Worm (Caenorhabditis elegans) whole organism, L1 larva: ENCODE data around the gene cnc-10.
A peak's percentile ranks its signal among the peaks of the same experiment; 100 is the strongest.

Source experiments
- C04F5.9 ChIP-seq: sonication (generic microtip); optimal IDR thresholded peaks from 2 replicates; lab custom pipeline; 2016; ENCODE audit warnings: missing genetic modification characterization, missing compliant biosample characterization
- C16A3.4 ChIP-seq: fragments of 150-350 bp; optimal IDR thresholded peaks from 2 replicates; lab custom pipeline; 2014; ENCODE audit warnings: missing biosample characterization, missing genetic modification characterization
- C34B4.2 ChIP-seq: sonication (generic microtip); optimal IDR thresholded peaks from 2 replicates; lab custom pipeline; 2017; ENCODE audit warnings: mild to moderate bottlenecking, missing genetic modification characterization, missing compliant biosample characterization
- alr-1 ChIP-seq: fragments of 200-800 bp; sonication (Bioruptor generic); optimal IDR thresholded peaks from 2 replicates; lab custom pipeline; 2018; ENCODE audit warnings: borderline replicate concordance, mild to moderate bottlenecking, missing genetic modification characterization, missing compliant biosample characterization
- aly-2 ChIP-seq: fragments of 150-350 bp; optimal IDR thresholded peaks from 2 replicates; lab custom pipeline; 2014; ENCODE audit warnings: missing biosample characterization, missing genetic modification characterization
- ama-1 ChIP-seq: fragments of 150-350 bp; optimal IDR thresholded peaks from 2 replicates; lab custom pipeline; 2014
- blmp-1 ChIP-seq: fragments of 150-350 bp; optimal IDR thresholded peaks from 2 replicates; lab custom pipeline; 2014; ENCODE audit warnings: missing biosample characterization, missing genetic modification characterization
- ceh-63 ChIP-seq: fragments of 200-800 bp; sonication (Bioruptor generic); optimal IDR thresholded peaks from 2 replicates; lab custom pipeline; 2018; ENCODE audit warnings: mild to moderate bottlenecking, missing genetic modification characterization, missing compliant biosample characterization
- ceh-8 ChIP-seq: fragments of 200-800 bp; sonication (Bioruptor generic); optimal IDR thresholded peaks from 2 replicates; lab custom pipeline; 2018; ENCODE audit warnings: mild to moderate bottlenecking, missing genetic modification characterization, moderate library complexity, missing compliant biosample characterization
- ceh-82 ChIP-seq, 3 experiments: fragments of 150-350 bp in 1 of 3; sonication (generic microtip) in 2 of 3; optimal IDR thresholded peaks; 2 replicates each; lab custom pipeline; 2014 to 2017; ENCODE audit warnings: missing biosample characterization in 3 of 3, missing genetic modification characterization in 3 of 3
- ceh-88 ChIP-seq: fragments of 200-800 bp; sonication (Bioruptor generic); IDR thresholded peaks from 2 replicates; pipeline ENCODE4 v1.3.6; 2022; ENCODE audit warnings: missing genetic modification characterization, missing compliant biosample characterization
- ceh-90 ChIP-seq: sonication (generic microtip); optimal IDR thresholded peaks from 2 replicates; lab custom pipeline; 2016; ENCODE audit warnings: missing genetic modification characterization, missing compliant biosample characterization
- ces-1 ChIP-seq: fragments of 150-350 bp; optimal IDR thresholded peaks from 2 replicates; lab custom pipeline; 2014; ENCODE audit warnings: missing biosample characterization, missing genetic modification reagents, missing genetic modification characterization
- dpl-1 ChIP-seq, 3 experiments: fragments of 150-350 bp in 2 of 3; sonication (generic microtip) in 1 of 3; optimal IDR thresholded peaks; 2 replicates each; lab custom pipeline; 2014 to 2017; ENCODE audit warnings: missing biosample characterization in 3 of 3, missing genetic modification characterization in 3 of 3, missing genetic modification reagents in 3 of 3
- dsc-1 ChIP-seq: sonication (generic microtip); optimal IDR thresholded peaks from 2 replicates; lab custom pipeline; 2016; ENCODE audit warnings: mild to moderate bottlenecking, missing genetic modification characterization, missing compliant biosample characterization
- efl-1 ChIP-seq, 4 experiments: fragments of 150-350 bp; optimal IDR thresholded peaks in 3 of 4; peaks in 1 of 4; 1 replicate in 1 of 4; 2 replicates in 3 of 4; lab custom pipeline; 2014; ENCODE audit warnings: missing biosample characterization in 2 of 4, missing genetic modification characterization in 2 of 4, missing genetic modification reagents in 2 of 4
- egl-13 ChIP-seq: sonication (generic microtip); optimal IDR thresholded peaks from 2 replicates; lab custom pipeline; 2016; ENCODE audit warnings: missing genotype, missing genetic modification reagents, missing genetic modification characterization, missing compliant biosample characterization
- elt-2 ChIP-seq: sonication (generic microtip); optimal IDR thresholded peaks from 2 replicates; lab custom pipeline; 2016; ENCODE audit warnings: missing genetic modification characterization, mild to moderate bottlenecking, inconsistent platforms, missing compliant biosample characterization, missing genetic modification reagents
- elt-3 ChIP-seq, 6 experiments: fragments of 150-350 bp in 1 of 6; sonication (generic microtip); optimal IDR thresholded peaks; 2 replicates each; lab custom pipeline; 2017 to 2018; ENCODE audit warnings: missing biosample characterization in 6 of 6, missing genetic modification characterization in 6 of 6, inconsistent platforms in 1 of 6
- fkh-4 ChIP-seq: sonication (generic microtip); optimal IDR thresholded peaks from 2 replicates; lab custom pipeline; 2016; ENCODE audit warnings: missing compliant biosample characterization, missing genetic modification characterization, borderline replicate concordance
- fkh-8 ChIP-seq: sonication (generic microtip); optimal IDR thresholded peaks from 2 replicates; lab custom pipeline; 2016; ENCODE audit warnings: mild to moderate bottlenecking, missing genetic modification characterization, missing compliant biosample characterization
- grh-1 ChIP-seq: fragments of 200-800 bp; sonication (Bioruptor generic); IDR thresholded peaks from 2 replicates; pipeline ENCODE4 v1.3.6; 2022; ENCODE audit warnings: missing genetic modification reagents, missing genetic modification characterization, missing compliant biosample characterization
- irx-1 ChIP-seq: sonication (generic microtip); optimal IDR thresholded peaks from 2 replicates; lab custom pipeline; 2016; ENCODE audit warnings: missing genetic modification characterization, missing compliant biosample characterization
- jun-1 ChIP-seq: fragments of 150-350 bp; optimal IDR thresholded peaks from 2 replicates; lab custom pipeline; 2014; ENCODE audit warnings: missing biosample characterization, missing genetic modification reagents, missing genetic modification characterization
- lin-13 ChIP-seq: fragments of 150-350 bp; optimal IDR thresholded peaks from 2 replicates; lab custom pipeline; 2014; ENCODE audit warnings: missing biosample characterization, missing genetic modification reagents, missing genetic modification characterization
- lin-14 ChIP-seq: fragments of 200-800 bp; sonication (Bioruptor generic); optimal IDR thresholded peaks from 2 replicates; lab custom pipeline; 2018; ENCODE audit warnings: mild to moderate bottlenecking, missing genetic modification characterization, moderate library complexity, missing compliant biosample characterization
- lin-35 ChIP-seq, 2 experiments: fragments of 150-350 bp; optimal IDR thresholded peaks; 2 replicates each; lab custom pipeline; 2014; ENCODE audit warnings: missing biosample characterization in 2 of 2, missing genetic modification characterization in 2 of 2, missing genetic modification reagents in 2 of 2
- lin-39 ChIP-seq: fragments of 150-350 bp; optimal IDR thresholded peaks from 2 replicates; lab custom pipeline; 2014; ENCODE audit warnings: missing biosample characterization, missing genetic modification reagents, missing genetic modification characterization
- lsy-2 ChIP-seq, 2 experiments: fragments of 150-350 bp; optimal IDR thresholded peaks; 2 replicates each; lab custom pipeline; 2014; ENCODE audit warnings: missing biosample characterization in 2 of 2, missing genetic modification characterization in 2 of 2
- mef-2 ChIP-seq: fragments of 150-350 bp; optimal IDR thresholded peaks from 2 replicates; lab custom pipeline; 2014; ENCODE audit warnings: missing biosample characterization, missing genetic modification characterization
- mep-1 ChIP-seq: fragments of 150-350 bp; optimal IDR thresholded peaks from 2 replicates; lab custom pipeline; 2014; ENCODE audit warnings: missing biosample characterization, missing genetic modification characterization
- nhr-20 ChIP-seq: sonication (generic microtip); optimal IDR thresholded peaks from 2 replicates; lab custom pipeline; 2016; ENCODE audit warnings: mild to moderate bottlenecking, missing genetic modification characterization, missing compliant biosample characterization
- nhr-47 ChIP-seq: sonication (generic microtip); optimal IDR thresholded peaks from 2 replicates; lab custom pipeline; 2016; ENCODE audit warnings: mild to moderate bottlenecking, missing genetic modification characterization, moderate library complexity, missing compliant biosample characterization
- nhr-85 ChIP-seq: sonication (generic microtip); peaks from one replicate; lab custom pipeline; 2016; ENCODE audit warnings: missing genetic modification characterization, inconsistent platforms, missing compliant biosample characterization
- rnt-1 ChIP-seq: sonication (generic microtip); optimal IDR thresholded peaks from 2 replicates; lab custom pipeline; 2016; ENCODE audit warnings: mild to moderate bottlenecking, missing genetic modification characterization, moderate library complexity, missing compliant biosample characterization
- sox-4 ChIP-seq: sonication (generic microtip); optimal IDR thresholded peaks from 2 replicates; lab custom pipeline; 2016; ENCODE audit warnings: missing genetic modification characterization, missing compliant biosample characterization
- sup-37 ChIP-seq: fragments of 200-800 bp; sonication (Bioruptor generic); optimal IDR thresholded peaks from 2 replicates; lab custom pipeline; 2018; ENCODE audit warnings: mild to moderate bottlenecking, missing genetic modification characterization, missing compliant biosample characterization
- swsn-7 ChIP-seq: sonication (generic microtip); optimal IDR thresholded peaks from 2 replicates; lab custom pipeline; 2016; ENCODE audit warnings: missing genetic modification characterization, missing compliant biosample characterization
- tbx-2 ChIP-seq: sonication (generic microtip); optimal IDR thresholded peaks from 2 replicates; lab custom pipeline; 2016; ENCODE audit warnings: missing genetic modification characterization, missing compliant biosample characterization
- unc-130 ChIP-seq: fragments of 150-350 bp; optimal IDR thresholded peaks from 2 replicates; lab custom pipeline; 2017; ENCODE audit warnings: missing biosample characterization, missing genetic modification characterization, inconsistent platforms
- unc-86 ChIP-seq: sonication (generic microtip); optimal IDR thresholded peaks from 2 replicates; lab custom pipeline; 2016; ENCODE audit warnings: missing genetic modification characterization, missing compliant biosample characterization
- xbp-1 ChIP-seq: sonication (generic microtip); optimal IDR thresholded peaks from 2 replicates; lab custom pipeline; 2016; ENCODE audit warnings: missing genetic modification characterization, missing compliant biosample characterization
- ztf-4 ChIP-seq: fragments of 150-350 bp; optimal IDR thresholded peaks from 2 replicates; lab custom pipeline; 2014; ENCODE audit warnings: missing biosample characterization, missing genetic modification characterization

Gene cnc-10

DNA sequence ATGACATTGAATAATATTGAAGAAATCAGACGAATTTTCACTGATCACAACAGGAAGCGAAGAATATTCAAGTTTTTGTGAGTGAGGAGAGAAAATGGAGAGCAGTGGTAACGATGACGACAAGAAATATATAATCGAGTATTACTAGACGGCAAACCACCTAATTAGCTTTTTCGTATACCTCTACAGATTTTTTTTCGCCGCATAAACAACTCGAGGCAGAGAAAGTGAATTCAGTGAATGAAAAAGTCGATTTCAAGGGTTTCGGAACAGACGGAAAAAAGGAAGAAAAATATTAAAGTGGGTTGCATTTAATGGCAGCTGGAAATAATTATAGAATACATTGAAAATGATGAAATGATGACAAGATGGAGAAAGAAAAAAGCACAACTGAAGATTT lies 5.4 kb upstream of the cnc-10 start, which contains the start of gene gpa-1:
gpa-1 (minus strand) TSS at position 101 of the 400 bp plus-strand sequence.
- TF ChIP-seq fkh-8 (tag; lab: Kevin White, UChicago) (peak; percentile 20), fkh-4 (tag; lab: Kevin White, UChicago) (no peak)

DNA sequence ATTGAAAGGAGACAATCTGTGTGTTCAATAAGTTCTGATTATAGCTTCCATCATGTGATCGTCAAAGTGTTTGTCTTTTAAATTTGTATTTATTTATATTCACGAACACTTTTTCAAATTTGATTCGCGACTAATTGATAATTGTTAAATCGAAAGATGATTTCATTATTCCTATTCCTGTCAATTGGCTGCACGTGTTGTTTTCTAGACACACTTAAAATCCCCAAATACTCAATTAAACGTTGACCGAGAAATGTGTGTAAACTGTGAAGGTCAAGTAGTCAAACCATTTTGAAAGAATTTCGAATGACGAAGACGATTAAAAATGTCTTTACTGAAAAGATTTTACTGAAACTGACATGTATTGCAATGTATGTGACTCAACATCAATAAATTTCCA lies 2.1 kb upstream of the cnc-10 start:
- no peak for TF ChIP-seq efl-1 (optimal IDR thresholded peaks at IDR 0.05; lab: Kevin White, UChicago)
- TF ChIP-seq efl-1 (GFP tag; optimal IDR thresholded peaks at IDR 0.05 in 1 of 2; lab: Kevin White, UChicago), result peak in 1 of 2 experiments; percentile 8
- TF ChIP-seq nhr-85 (tag; lab: Kevin White, UChicago), result peak; percentile 89
- TF ChIP-seq elt-3 (tag; optimal IDR thresholded peaks at IDR 0.05; lab: Kevin White, UChicago), result peak in 1 of 6 experiments; percentile 3
- peak; percentile 51 for TF ChIP-seq lin-14 (GFP tag; lab: Kevin White, UChicago)
- no peak for TF ChIP-seq fkh-4 (tag; lab: Kevin White, UChicago)
- no peak for TF ChIP-seq ceh-88
- TF ChIP-seq nhr-20, result peak; percentile 24
- no peak for TF ChIP-seq elt-2 (tag; lab: Kevin White, UChicago)

DNA sequence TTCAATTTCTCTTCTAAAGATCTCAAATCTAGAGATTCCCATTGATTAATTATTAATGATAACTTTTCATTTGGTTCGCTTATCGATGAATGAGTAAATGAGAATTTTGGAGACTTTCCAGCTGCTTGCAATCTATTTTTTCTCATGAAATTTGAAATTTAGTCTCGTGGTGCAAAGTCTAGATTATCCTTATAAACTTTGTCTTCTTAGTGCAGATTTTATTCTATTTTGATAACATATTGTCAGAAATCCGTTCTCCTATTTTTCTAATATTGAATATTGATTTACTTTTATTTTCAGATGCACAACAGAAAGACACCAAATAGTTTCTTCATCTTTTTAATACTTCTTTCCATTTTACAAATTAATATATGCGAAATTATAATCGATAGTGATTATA lies 8.0 kb downstream of the cnc-10 start, which contains the start of gene lgc-49:
lgc-49 (plus strand) TSS at position 301 of the 400 bp plus-strand sequence.
- TF ChIP-seq dpl-1 (GFP tag; optimal IDR thresholded peaks at IDR 0.05; lab: Kevin White, UChicago) (no peak), lin-13 (no peak), swsn-7 (tag; lab: Kevin White, UChicago) (no peak), C16A3.4 (tag; lab: Kevin White, UChicago) (no peak), ceh-88 (no peak), C34B4.2 (tag; lab: Kevin White, UChicago) (no peak), tbx-2 (tag; lab: Kevin White, UChicago) (no peak)

DNA sequence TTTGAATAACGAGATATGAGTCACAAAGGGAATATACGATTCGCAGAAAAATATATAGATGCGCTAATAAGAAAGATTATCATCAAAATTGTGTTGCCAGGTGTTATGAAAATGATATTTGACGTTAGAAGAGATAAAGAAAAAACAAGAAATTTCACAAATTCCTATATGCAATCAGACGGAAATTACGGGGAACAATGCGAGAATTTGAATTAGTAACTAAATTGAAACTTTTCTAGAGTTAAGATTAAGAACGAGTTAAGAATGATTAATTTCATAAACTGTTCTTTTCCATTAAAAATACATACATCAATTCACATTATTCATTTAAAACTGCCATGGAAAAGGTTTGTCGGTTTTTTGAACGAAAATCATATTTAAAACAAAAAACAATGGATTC lies 13.1 kb downstream of the cnc-10 start, which contains the start of gene clc-6:
clc-6 (minus strand) TSS at position 101 of the 400 bp plus-strand sequence.
- TF ChIP-seq dsc-1 (tag; lab: Kevin White, UChicago) (peak; percentile 31), egl-13 (tag; lab: Kevin White, UChicago) (no peak)

DNA sequence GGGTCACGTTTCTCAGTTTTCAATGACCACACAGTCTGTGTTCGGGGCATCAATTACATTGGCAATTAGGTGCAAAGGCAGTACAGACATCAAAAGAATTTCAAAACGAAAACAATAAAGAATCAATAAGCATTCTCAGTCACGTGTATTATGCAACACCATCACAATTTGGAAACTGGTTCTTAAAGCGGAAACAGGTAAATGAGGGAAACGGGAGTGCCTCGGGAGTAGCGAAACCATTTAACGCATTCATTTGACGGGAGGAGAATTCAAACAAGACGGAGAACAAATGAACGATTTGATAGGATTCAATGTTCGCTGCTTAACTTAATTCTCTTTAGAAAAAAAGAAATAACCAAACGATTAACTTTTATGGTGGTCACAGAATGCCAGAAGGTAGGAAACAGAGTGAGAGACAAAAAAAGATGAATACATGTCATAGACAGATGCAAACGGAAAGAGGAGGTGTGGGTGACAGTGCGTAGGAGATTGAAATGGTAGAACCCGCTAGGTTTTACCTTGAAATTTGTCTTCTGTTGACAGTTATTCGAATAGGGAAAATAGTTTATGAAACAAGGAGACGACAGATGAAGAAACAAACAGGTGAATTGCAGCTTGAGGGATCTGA lies 13.7 kb downstream of the cnc-10 start:
- TF ChIP-seq aly-2 (tag; lab: Kevin White, UChicago) (no peak), alr-1 (tag; lab: Kevin White, UChicago) (no peak), dpl-1 (GFP tag; optimal IDR thresholded peaks at IDR 0.05; lab: Kevin White, UChicago) (no peak), lin-39 (no peak), lsy-2 (tag; optimal IDR thresholded peaks at IDR 0.05; lab: Kevin White, UChicago) (peak in 1 of 2 experiments; percentile 21), ceh-8 (GFP tag; lab: Kevin White, UChicago) (no peak), ceh-82 (tag; optimal IDR thresholded peaks at IDR 0.05; lab: Kevin White, UChicago) (peak in 1 of 3 experiments; percentile 17), sox-4 (no peak), ces-1 (GFP tag; lab: Kevin White, UChicago) (no peak), tbx-2 (tag; lab: Kevin White, UChicago) (peak; percentile 23), nhr-20 (peak; percentile 55), C04F5.9 (tag; lab: Kevin White, UChicago) (no peak), nhr-47 (tag; lab: Kevin White, UChicago) (peak; percentile 9), lin-35 (GFP tag; optimal IDR thresholded peaks at IDR 0.05; lab: Kevin White, UChicago) (peak in 1 of 2 experiments; percentile 34), grh-1 (GFP tag; lab: Robert Waterston, UW) (peak; percentile 85), ceh-63 (GFP tag; lab: Kevin White, UChicago) (no peak), mef-2 (tag; lab: Kevin White, UChicago) (no peak), ztf-4 (tag; lab: Kevin White, UChicago) (no peak), mep-1 (tag; lab: Kevin White, UChicago) (peak; percentile 28), xbp-1 (tag; lab: Kevin White, UChicago) (peak; percentile 16), ceh-90 (tag; lab: Kevin White, UChicago) (no peak), unc-86 (tag; lab: Kevin White, UChicago) (no peak), blmp-1 (tag; lab: Kevin White, UChicago) (peak; percentile 79), irx-1 (tag; lab: Kevin White, UChicago) (no peak), unc-130 (tag; lab: Kevin White, UChicago) (no peak), rnt-1 (tag; lab: Kevin White, UChicago) (no peak), sup-37 (GFP tag; lab: Kevin White, UChicago) (no peak), lin-14 (GFP tag; lab: Kevin White, UChicago) (peak; percentile 77), ama-1 (no peak), dsc-1 (tag; lab: Kevin White, UChicago) (no peak), jun-1 (no peak)
